Worm (Caenorhabditis elegans) whole organism, L1 larva: ENCODE data around the gene D1054.18.

Source experiments
- C04F5.9 ChIP-seq: sonication (generic microtip); optimal IDR thresholded peaks from 2 replicates; lab custom pipeline; 2016; ENCODE audit warnings: missing genetic modification characterization, missing compliant biosample characterization
- C34B4.2 ChIP-seq: sonication (generic microtip); optimal IDR thresholded peaks from 2 replicates; lab custom pipeline; 2017; ENCODE audit warnings: mild to moderate bottlenecking, missing genetic modification characterization, missing compliant biosample characterization
- aha-1 ChIP-seq: fragments of 150-350 bp; optimal IDR thresholded peaks from 2 replicates; lab custom pipeline; 2014; ENCODE audit warnings: missing biosample characterization, missing genetic modification characterization
- alr-1 ChIP-seq: fragments of 200-800 bp; sonication (Bioruptor generic); optimal IDR thresholded peaks from 2 replicates; lab custom pipeline; 2018; ENCODE audit warnings: borderline replicate concordance, mild to moderate bottlenecking, missing genetic modification characterization, missing compliant biosample characterization
- ama-1 ChIP-seq: fragments of 150-350 bp; optimal IDR thresholded peaks from 2 replicates; lab custom pipeline; 2014
- ceh-63 ChIP-seq: fragments of 200-800 bp; sonication (Bioruptor generic); optimal IDR thresholded peaks from 2 replicates; lab custom pipeline; 2018; ENCODE audit warnings: mild to moderate bottlenecking, missing genetic modification characterization, missing compliant biosample characterization
- ceh-8 ChIP-seq: fragments of 200-800 bp; sonication (Bioruptor generic); optimal IDR thresholded peaks from 2 replicates; lab custom pipeline; 2018; ENCODE audit warnings: mild to moderate bottlenecking, missing genetic modification characterization, moderate library complexity, missing compliant biosample characterization
- ceh-90 ChIP-seq: sonication (generic microtip); optimal IDR thresholded peaks from 2 replicates; lab custom pipeline; 2016; ENCODE audit warnings: missing genetic modification characterization, missing compliant biosample characterization
- ces-1 ChIP-seq: fragments of 150-350 bp; optimal IDR thresholded peaks from 2 replicates; lab custom pipeline; 2014; ENCODE audit warnings: missing biosample characterization, missing genetic modification reagents, missing genetic modification characterization
- dpl-1 ChIP-seq, 3 experiments: fragments of 150-350 bp in 2 of 3; sonication (generic microtip) in 1 of 3; optimal IDR thresholded peaks; 2 replicates each; lab custom pipeline; 2014 to 2017; ENCODE audit warnings: missing biosample characterization in 3 of 3, missing genetic modification characterization in 3 of 3, missing genetic modification reagents in 3 of 3
- dsc-1 ChIP-seq: sonication (generic microtip); optimal IDR thresholded peaks from 2 replicates; lab custom pipeline; 2016; ENCODE audit warnings: mild to moderate bottlenecking, missing genetic modification characterization, missing compliant biosample characterization
- efl-3 ChIP-seq: fragments of 200-800 bp; sonication (Bioruptor generic); optimal IDR thresholded peaks from 2 replicates; lab custom pipeline; 2018; ENCODE audit warnings: mild to moderate bottlenecking, missing genetic modification characterization, missing compliant biosample characterization
- egl-27 ChIP-seq, 2 experiments: fragments of 150-350 bp in 1 of 2; sonication (generic microtip); optimal IDR thresholded peaks; 3 replicates each; lab custom pipeline; 2017 to 2018; ENCODE audit warnings: missing biosample characterization in 2 of 2, missing genetic modification characterization in 2 of 2, missing genetic modification reagents in 2 of 2
- elt-2 ChIP-seq: sonication (generic microtip); optimal IDR thresholded peaks from 2 replicates; lab custom pipeline; 2016; ENCODE audit warnings: missing genetic modification characterization, mild to moderate bottlenecking, inconsistent platforms, missing compliant biosample characterization, missing genetic modification reagents
- fkh-10 ChIP-seq: sonication (generic microtip); optimal IDR thresholded peaks from 2 replicates; lab custom pipeline; 2017; ENCODE audit warnings: missing biosample characterization, missing genetic modification reagents, missing genetic modification characterization
- fkh-4 ChIP-seq: sonication (generic microtip); optimal IDR thresholded peaks from 2 replicates; lab custom pipeline; 2016; ENCODE audit warnings: missing compliant biosample characterization, missing genetic modification characterization, borderline replicate concordance
- grh-1 ChIP-seq: fragments of 200-800 bp; sonication (Bioruptor generic); IDR thresholded peaks from 2 replicates; pipeline ENCODE4 v1.3.6; 2022; ENCODE audit warnings: missing genetic modification reagents, missing genetic modification characterization, missing compliant biosample characterization
- irx-1 ChIP-seq: sonication (generic microtip); optimal IDR thresholded peaks from 2 replicates; lab custom pipeline; 2016; ENCODE audit warnings: missing genetic modification characterization, missing compliant biosample characterization
- jun-1 ChIP-seq: fragments of 150-350 bp; optimal IDR thresholded peaks from 2 replicates; lab custom pipeline; 2014; ENCODE audit warnings: missing biosample characterization, missing genetic modification reagents, missing genetic modification characterization
- lin-13 ChIP-seq: fragments of 150-350 bp; optimal IDR thresholded peaks from 2 replicates; lab custom pipeline; 2014; ENCODE audit warnings: missing biosample characterization, missing genetic modification reagents, missing genetic modification characterization
- lin-15B ChIP-seq: fragments of 150-350 bp; sonication (generic microtip); optimal IDR thresholded peaks from 3 replicates; lab custom pipeline; 2014; ENCODE audit warnings: missing biosample characterization, missing genetic modification characterization
- lin-39 ChIP-seq: fragments of 150-350 bp; optimal IDR thresholded peaks from 2 replicates; lab custom pipeline; 2014; ENCODE audit warnings: missing biosample characterization, missing genetic modification reagents, missing genetic modification characterization
- lsy-2 ChIP-seq, 2 experiments: fragments of 150-350 bp; optimal IDR thresholded peaks; 2 replicates each; lab custom pipeline; 2014; ENCODE audit warnings: missing biosample characterization in 2 of 2, missing genetic modification characterization in 2 of 2
- mab-9 ChIP-seq: fragments of 200-800 bp; sonication (Bioruptor generic); IDR thresholded peaks from 2 replicates; pipeline ENCODE4 v1.3.6; 2022; ENCODE audit warnings: missing genetic modification reagents, missing genetic modification characterization, missing compliant biosample characterization
- mdl-1 ChIP-seq, 2 experiments: fragments of 150-350 bp; optimal IDR thresholded peaks; 2 replicates each; lab custom pipeline; 2014 to 2017; ENCODE audit warnings: missing biosample characterization in 2 of 2, missing genetic modification characterization in 2 of 2, inconsistent platforms in 1 of 2
- nhr-11 ChIP-seq: fragments of 150-350 bp; optimal IDR thresholded peaks from 2 replicates; lab custom pipeline; 2014; ENCODE audit warnings: missing biosample characterization, missing genetic modification characterization
- nhr-28 ChIP-seq: fragments of 150-350 bp; optimal IDR thresholded peaks from 2 replicates; lab custom pipeline; 2014; ENCODE audit warnings: missing biosample characterization, missing genetic modification characterization
- nhr-47 ChIP-seq: sonication (generic microtip); optimal IDR thresholded peaks from 2 replicates; lab custom pipeline; 2016; ENCODE audit warnings: mild to moderate bottlenecking, missing genetic modification characterization, moderate library complexity, missing compliant biosample characterization
- nhr-77 ChIP-seq: fragments of 150-350 bp; optimal IDR thresholded peaks from 2 replicates; lab custom pipeline; 2014; ENCODE audit warnings: missing biosample characterization, missing genetic modification characterization
- nhr-85 ChIP-seq: sonication (generic microtip); peaks from one replicate; lab custom pipeline; 2016; ENCODE audit warnings: missing genetic modification characterization, inconsistent platforms, missing compliant biosample characterization
- pag-3 ChIP-seq: sonication (generic microtip); optimal IDR thresholded peaks from 2 replicates; lab custom pipeline; 2017; ENCODE audit warnings: missing genetic modification characterization, mild to moderate bottlenecking, missing compliant biosample characterization, antibody characterized with exemption, borderline replicate concordance; ENCODE audit not compliant: insufficient read depth
- pqm-1 ChIP-seq: sonication (generic microtip); optimal IDR thresholded peaks from 3 replicates; lab custom pipeline; 2017; ENCODE audit warnings: missing biosample characterization, missing genetic modification characterization
- skn-1 ChIP-seq: fragments of 150-350 bp; optimal IDR thresholded peaks from 2 replicates; lab custom pipeline; 2014; ENCODE audit warnings: missing biosample characterization, missing genetic modification characterization
- sptf-1 ChIP-seq: fragments of 150-350 bp; optimal IDR thresholded peaks from 2 replicates; lab custom pipeline; 2014; ENCODE audit warnings: missing biosample characterization, missing genetic modification characterization
- unc-130 ChIP-seq: fragments of 150-350 bp; optimal IDR thresholded peaks from 2 replicates; lab custom pipeline; 2017; ENCODE audit warnings: missing biosample characterization, missing genetic modification characterization, inconsistent platforms
- unc-30 ChIP-seq: sonication (generic microtip); optimal IDR thresholded peaks from 2 replicates; lab custom pipeline; 2017; ENCODE audit warnings: missing biosample characterization, missing genetic modification characterization
- unc-62 ChIP-seq: fragments of 150-350 bp; optimal IDR thresholded peaks from 2 replicates; lab custom pipeline; 2014; ENCODE audit warnings: missing biosample characterization, missing genetic modification reagents, missing genetic modification characterization
- unc-98 ChIP-seq: fragments of 200-800 bp; sonication (Bioruptor generic); IDR thresholded peaks from 2 replicates; pipeline ENCODE4 v1.3.6; 2022; ENCODE audit warnings: missing genetic modification characterization, missing compliant biosample characterization
- zag-1 ChIP-seq: fragments of 150-350 bp; optimal IDR thresholded peaks from 2 replicates; lab custom pipeline; 2014; ENCODE audit warnings: missing biosample characterization, missing genetic modification characterization
- ztf-4 ChIP-seq: fragments of 150-350 bp; optimal IDR thresholded peaks from 2 replicates; lab custom pipeline; 2014; ENCODE audit warnings: missing biosample characterization, missing genetic modification characterization

D1054.18 gene

ce11 chrV:10813425-10814156 lies 12.6 kb upstream of the D1054.18 start, which contains the start of the genes C29A12.1 and lig-1 (continued):
- TF ChIP-seq nhr-47: no peak
- peak; percentile 19 for TF ChIP-seq unc-130 (tag; lab: Kevin White, UChicago)
- no peak for TF ChIP-seq pqm-1 (tag; lab: Kevin White, UChicago)
- no peak for TF ChIP-seq dsc-1 (tag; lab: Kevin White, UChicago)
- TF ChIP-seq C34B4.2 (tag; lab: Kevin White, UChicago): no peak
- no peak for TF ChIP-seq aha-1 (tag; lab: Kevin White, UChicago)
- TF ChIP-seq C04F5.9 (tag; lab: Kevin White, UChicago): no peak
- TF ChIP-seq irx-1: no peak
- TF ChIP-seq sptf-1: no peak
- no peak for TF ChIP-seq ces-1 (GFP tag; lab: Kevin White, UChicago)
- TF ChIP-seq lsy-2 (tag; optimal IDR thresholded peaks at IDR 0.05; lab: Kevin White, UChicago): peak in 1 of 2 experiments; percentile 53
- no peak for TF ChIP-seq ceh-90 (tag; lab: Kevin White, UChicago)
- TF ChIP-seq skn-1 (tag; lab: Kevin White, UChicago): peak; percentile 30
- TF ChIP-seq lin-13 (GFP tag; lab: Kevin White, UChicago): no peak
- peak in 1 of 2 experiments; percentile 46 for TF ChIP-seq mdl-1 (tag; optimal IDR thresholded peaks at IDR 0.05; lab: Kevin White, UChicago)
- no peak for TF ChIP-seq alr-1 (tag; lab: Kevin White, UChicago)
- no peak for TF ChIP-seq nhr-77 (tag; lab: Kevin White, UChicago)
- no peak for TF ChIP-seq nhr-85 (tag; lab: Kevin White, UChicago)
- no peak for TF ChIP-seq efl-3 (GFP tag; lab: Kevin White, UChicago)
- TF ChIP-seq pag-3: no peak
- no peak for TF ChIP-seq nhr-28 (tag; lab: Kevin White, UChicago)
- TF ChIP-seq lin-15B (tag; lab: Kevin White, UChicago): peak; percentile 42
- no peak for TF ChIP-seq ceh-8 (GFP tag; lab: Kevin White, UChicago)
- TF ChIP-seq nhr-11 (tag; lab: Kevin White, UChicago): no peak
- TF ChIP-seq lin-39 (tag; lab: Kevin White, UChicago): no peak
- TF ChIP-seq ama-1 (lab: Kevin White, UChicago): no peak
- TF ChIP-seq jun-1 (tag; lab: Kevin White, UChicago): no peak
- no peak for TF ChIP-seq fkh-4 (tag; lab: Kevin White, UChicago)
- no peak for TF ChIP-seq unc-30 (tag; lab: Kevin White, UChicago)
- no peak for TF ChIP-seq fkh-10 (GFP tag; lab: Kevin White, UChicago)
- TF ChIP-seq mab-9 (GFP tag; lab: Robert Waterston, UW): no peak
- TF ChIP-seq egl-27 (tag; optimal IDR thresholded peaks at IDR 0.05; lab: Kevin White, UChicago): no peak
- no peak for TF ChIP-seq unc-98 (GFP tag; lab: Robert Waterston, UW)
- no peak for TF ChIP-seq ztf-4
- no peak for TF ChIP-seq zag-1
- TF ChIP-seq grh-1 (GFP tag; lab: Robert Waterston, UW): no peak
- peak; percentile 56 to 78 (median 73) for TF ChIP-seq dpl-1 (GFP tag; optimal IDR thresholded peaks at IDR 0.05; lab: Kevin White, UChicago)

ce11 chrV:10811763-10812162 lies 10.8 kb upstream of the D1054.18 start, which contains the start of gene C29A12.22:
Gene C29A12.22 (plus strand): TSS chrV:10812063.
- TF ChIP-seq unc-62 (no peak), alr-1 (tag; lab: Kevin White, UChicago) (no peak), nhr-85 (tag; lab: Kevin White, UChicago) (no peak), C04F5.9 (tag; lab: Kevin White, UChicago) (no peak), mdl-1 (tag; optimal IDR thresholded peaks at IDR 0.05; lab: Kevin White, UChicago) (no peak), jun-1 (tag; lab: Kevin White, UChicago) (no peak), ceh-63 (GFP tag; lab: Kevin White, UChicago) (no peak), unc-30 (tag; lab: Kevin White, UChicago) (no peak), elt-2 (tag; lab: Kevin White, UChicago) (no peak)
